Fruit fly (Drosophila melanogaster) whole organism, embryonic: Measurements from ENCODE around the gene BBIP1.

Source experiments
- Abd-B ChIP-seq: fragments of 200-800 bp; sonication (Bioruptor generic); optimal IDR thresholded peaks from 2 replicates; lab custom pipeline; 2018; ENCODE audit warnings: missing biosample characterization, mild to moderate bottlenecking, missing genetic modification characterization, moderate library complexity
- CG10209 ChIP-seq: fragments of 200-800 bp; sonication (Bioruptor generic); optimal IDR thresholded peaks from 3 replicates; lab custom pipeline; 2017; ENCODE audit warnings: missing biosample characterization, mild to moderate bottlenecking, missing genetic modification characterization, missing genetic modification reagents
- CG10543 ChIP-seq: fragments of 200-800 bp; sonication (Bioruptor generic); optimal IDR thresholded peaks from 3 replicates; lab custom pipeline; 2017; ENCODE audit warnings: missing biosample characterization, mild to moderate bottlenecking, missing genetic modification characterization, moderate library complexity
- CG10565 ChIP-seq: fragments of 200-800 bp; sonication (Bioruptor generic); optimal IDR thresholded peaks from 3 replicates; lab custom pipeline; 2016; ENCODE audit warnings: missing biosample characterization, mild to moderate bottlenecking, missing genetic modification characterization
- CG12236 ChIP-seq: fragments of 200-800 bp; sonication (Bioruptor generic); optimal IDR thresholded peaks from 2 replicates; lab custom pipeline; 2016; ENCODE audit warnings: missing biosample characterization, missing genetic modification characterization
- CG12659 ChIP-seq: fragments of 200-800 bp; sonication (Bioruptor generic); optimal IDR thresholded peaks from 3 replicates; lab custom pipeline; 2017; ENCODE audit warnings: mild to moderate bottlenecking, missing biosample characterization, missing genetic modification reagents, missing genetic modification characterization
- CG12942 ChIP-seq: fragments of 200-800 bp; sonication (Bioruptor generic); optimal IDR thresholded peaks from 3 replicates; lab custom pipeline; 2016; ENCODE audit warnings: missing biosample characterization, missing genetic modification characterization
- CG15479 ChIP-seq: fragments of 200-800 bp; sonication (Bioruptor generic); optimal IDR thresholded peaks from 3 replicates; lab custom pipeline; 2019; ENCODE audit warnings: missing biosample characterization, mild to moderate bottlenecking, missing genetic modification characterization, moderate library complexity
- CG1603 ChIP-seq: fragments of 200-800 bp; sonication (Bioruptor generic); optimal IDR thresholded peaks from 2 replicates; lab custom pipeline; 2019; ENCODE audit warnings: missing biosample characterization, mild to moderate bottlenecking, missing genetic modification characterization, moderate library complexity
- CG2889 ChIP-seq: fragments of 200-800 bp; sonication (Bioruptor generic); IDR thresholded peaks from 3 replicates; pipeline ENCODE4 v1.3.6; 2022; ENCODE audit warnings: missing biosample characterization, missing genetic modification characterization
- CG31224 ChIP-seq: fragments of 200-800 bp; sonication (Bioruptor generic); IDR thresholded peaks from 2 replicates; pipeline ENCODE4 v1.3.6; 2022; ENCODE audit warnings: missing biosample characterization, missing genetic modification characterization
- CG31441 ChIP-seq: fragments of 200-800 bp; sonication (Bioruptor generic); IDR thresholded peaks from 2 replicates; pipeline ENCODE4 v1.3.6; 2022; ENCODE audit warnings: missing biosample characterization, missing genetic modification characterization
- CG34422 ChIP-seq: fragments of 200-800 bp; sonication (Bioruptor generic); IDR thresholded peaks from 3 replicates; pipeline ENCODE4 v1.3.6; 2022; ENCODE audit warnings: missing biosample characterization, missing genetic modification characterization
- CG42726 ChIP-seq: fragments of 200-800 bp; sonication (Bioruptor generic); IDR thresholded peaks from 2 replicates; pipeline ENCODE4 v1.3.6; 2022; ENCODE audit warnings: missing biosample characterization, missing genetic modification characterization; ENCODE audit not compliant: partially characterized antibody
- CG4617 ChIP-seq: fragments of 200-800 bp; sonication (Bioruptor generic); optimal IDR thresholded peaks from 3 replicates; lab custom pipeline; 2016; ENCODE audit warnings: missing biosample characterization, missing genetic modification characterization, borderline replicate concordance
- CG6254 ChIP-seq: fragments of 200-800 bp; sonication (Bioruptor generic); optimal IDR thresholded peaks from 3 replicates; lab custom pipeline; 2017; ENCODE audit warnings: mild to moderate bottlenecking, missing biosample characterization, missing genetic modification reagents, missing genetic modification characterization
- CG7372 ChIP-seq: fragments of 200-800 bp; sonication (Bioruptor generic); IDR thresholded peaks from 2 replicates; pipeline ENCODE4 v1.3.6; 2022; ENCODE audit warnings: missing biosample characterization, missing genetic modification characterization
- CG7786 ChIP-seq: fragments of 200-800 bp; sonication (Bioruptor generic); optimal IDR thresholded peaks from 2 replicates; lab custom pipeline; 2016; ENCODE audit warnings: missing biosample characterization, missing genetic modification characterization
- CG9609 ChIP-seq: fragments of 200-800 bp; sonication (Bioruptor generic); optimal IDR thresholded peaks from 3 replicates; lab custom pipeline; 2016; ENCODE audit warnings: missing biosample characterization, missing genetic modification characterization
- CoRest ChIP-seq: fragments of 200-800 bp; sonication (Bioruptor generic); optimal IDR thresholded peaks from 3 replicates; lab custom pipeline; 2018; ENCODE audit warnings: missing biosample characterization, mild to moderate bottlenecking, missing genetic modification characterization, moderate library complexity
- HmgD ChIP-seq: fragments of 200-800 bp; sonication (Bioruptor generic); optimal IDR thresholded peaks from 3 replicates; lab custom pipeline; 2016; ENCODE audit warnings: missing biosample characterization, missing genetic modification characterization
- Lhr ChIP-seq: fragments of 200-800 bp; sonication (Bioruptor generic); optimal IDR thresholded peaks from 3 replicates; lab custom pipeline; 2017; ENCODE audit warnings: mild to moderate bottlenecking, missing biosample characterization, missing genetic modification reagents, missing genetic modification characterization
- MESR4 ChIP-seq: fragments of 200-800 bp; sonication (Bioruptor generic); optimal IDR thresholded peaks from 2 replicates; lab custom pipeline; 2018; ENCODE audit warnings: missing biosample characterization, mild to moderate bottlenecking, missing genetic modification characterization, moderate library complexity
- MTF-1 ChIP-seq: fragments of 200-800 bp; sonication (Bioruptor generic); optimal IDR thresholded peaks from 2 replicates; lab custom pipeline; 2018; ENCODE audit warnings: missing biosample characterization, mild to moderate bottlenecking, missing genetic modification characterization, borderline replicate concordance
- Neu2 ChIP-seq: fragments of 200-800 bp; sonication (Bioruptor generic); optimal IDR thresholded peaks from 3 replicates; lab custom pipeline; 2016; ENCODE audit warnings: missing biosample characterization, missing genetic modification characterization, borderline replicate concordance
- Nf-YB ChIP-seq: fragments of 200-800 bp; sonication (Bioruptor generic); optimal IDR thresholded peaks from 3 replicates; lab custom pipeline; 2019; ENCODE audit warnings: missing biosample characterization, mild to moderate bottlenecking, missing genetic modification characterization, moderate library complexity
- Taf1 ChIP-seq: fragments of 200-800 bp; sonication (Bioruptor generic); IDR thresholded peaks from 2 replicates; pipeline ENCODE4 v1.3.6; 2022; ENCODE audit warnings: missing biosample characterization, missing genetic modification characterization
- Tbp ChIP-seq: fragments of >200 bp; optimal IDR thresholded peaks from 2 replicates; lab custom pipeline; 2018; ENCODE audit warnings: missing biosample characterization, missing genetic modification characterization
- Vsx1 ChIP-seq: fragments of 200-800 bp; sonication (Bioruptor generic); optimal IDR thresholded peaks from 2 replicates; lab custom pipeline; 2017; ENCODE audit warnings: missing biosample characterization, mild to moderate bottlenecking, missing genetic modification characterization, missing genetic modification reagents
- Xbp1 ChIP-seq: fragments of 200-800 bp; sonication (Bioruptor generic); optimal IDR thresholded peaks from 3 replicates; lab custom pipeline; 2016; ENCODE audit warnings: missing biosample characterization, mild to moderate bottlenecking, missing genetic modification characterization
- Xrp1 ChIP-seq: fragments of 200-800 bp; sonication (Bioruptor generic); IDR thresholded peaks from 2 replicates; pipeline ENCODE4 v1.3.6; 2022; ENCODE audit warnings: missing biosample characterization, missing genetic modification characterization
- ab ChIP-seq: fragments of 200-800 bp; sonication (Bioruptor generic); optimal IDR thresholded peaks from 2 replicates; lab custom pipeline; 2016; ENCODE audit warnings: missing biosample characterization, missing genetic modification characterization
- al ChIP-seq: fragments of 200-800 bp; sonication (Bioruptor generic); IDR thresholded peaks from 2 replicates; pipeline ENCODE4 v1.3.6; 2022; ENCODE audit warnings: missing biosample characterization, missing genetic modification characterization
- cad ChIP-seq: fragments of >200 bp; optimal IDR thresholded peaks from 2 replicates; lab custom pipeline; 2017; ENCODE audit warnings: missing biosample characterization, missing genetic modification characterization
- chm ChIP-seq: fragments of 200-800 bp; sonication (Bioruptor generic); IDR thresholded peaks from 2 replicates; pipeline ENCODE4 v1.3.6; 2022; ENCODE audit warnings: missing biosample characterization, missing genetic modification characterization
- crp ChIP-seq, 2 experiments: fragments of 200-800 bp; sonication (Bioruptor generic); optimal IDR thresholded peaks; 2 replicates in 1 of 2; 3 replicates in 1 of 2; lab custom pipeline; 2017; ENCODE audit warnings: missing biosample characterization in 2 of 2, missing genetic modification characterization in 2 of 2, mild to moderate bottlenecking in 1 of 2, moderate library complexity in 1 of 2
- emc ChIP-seq: fragments of 200-800 bp; sonication (Bioruptor generic); optimal IDR thresholded peaks from 2 replicates; lab custom pipeline; 2016; ENCODE audit warnings: missing biosample characterization, missing genetic modification characterization
- gsb-n ChIP-seq: fragments of 200-800 bp; sonication (Bioruptor generic); optimal IDR thresholded peaks from 3 replicates; lab custom pipeline; 2018; ENCODE audit warnings: missing biosample characterization, mild to moderate bottlenecking, missing genetic modification characterization
- ham ChIP-seq: fragments of 200-800 bp; sonication (Bioruptor generic); IDR thresholded peaks from 2 replicates; pipeline ENCODE4 v1.3.6; 2022; ENCODE audit warnings: missing biosample characterization, missing genetic modification characterization
- hth ChIP-seq: fragments of >200 bp; optimal IDR thresholded peaks from 2 replicates; lab custom pipeline; 2017; ENCODE audit warnings: inconsistent platforms
- kah ChIP-seq: fragments of 200-800 bp; sonication (Bioruptor generic); optimal IDR thresholded peaks from 2 replicates; lab custom pipeline; 2018; ENCODE audit warnings: missing biosample characterization, mild to moderate bottlenecking, missing genetic modification characterization
- kni ChIP-seq: fragments of 200-800 bp; sonication (Bioruptor generic); optimal IDR thresholded peaks from 3 replicates; lab custom pipeline; 2017; ENCODE audit warnings: mild to moderate bottlenecking, missing biosample characterization, missing genetic modification reagents, missing genetic modification characterization
- nau ChIP-seq: fragments of 200-800 bp; sonication (Bioruptor generic); optimal IDR thresholded peaks from 3 replicates; lab custom pipeline; 2017; ENCODE audit warnings: missing biosample characterization, mild to moderate bottlenecking, missing genetic modification characterization, missing genetic modification reagents
- tio ChIP-seq: fragments of 200-800 bp; sonication (Bioruptor generic); optimal IDR thresholded peaks from 2 replicates; lab custom pipeline; 2017; ENCODE audit warnings: missing biosample characterization, missing genetic modification characterization, inconsistent platforms
- tll ChIP-seq, 2 experiments: fragments of 200-800 bp in 1 of 2; fragments of >200 bp in 1 of 2; sonication (Bioruptor generic) in 1 of 2; optimal IDR thresholded peaks; 2 replicates each; lab custom pipeline; 2017 to 2019; ENCODE audit warnings: missing biosample characterization in 2 of 2, missing genetic modification characterization in 2 of 2, mild to moderate bottlenecking in 1 of 2, moderate library complexity in 1 of 2
- trh ChIP-seq: fragments of 200-800 bp; sonication (Bioruptor generic); optimal IDR thresholded peaks from 2 replicates; lab custom pipeline; 2016; ENCODE audit warnings: missing biosample characterization, missing genetic modification characterization
- wor ChIP-seq: fragments of 200-800 bp; sonication (Bioruptor generic); IDR thresholded peaks from 2 replicates; pipeline ENCODE4 v1.3.6; 2022; ENCODE audit warnings: missing biosample characterization, missing genetic modification characterization
- zen ChIP-seq: fragments of 200-800 bp; sonication (Bioruptor generic); optimal IDR thresholded peaks from 3 replicates; lab custom pipeline; 2018; ENCODE audit warnings: missing biosample characterization, mild to moderate bottlenecking, missing genetic modification characterization, moderate library complexity

BBIP1 gene

dm6 chr3R:9399074-9399473, 5.1 kb upstream of the BBIP1 start:
- no peak for TF ChIP-seq wor (GFP tag; lab: Robert Waterston, UW)
- TF ChIP-seq gsb-n (tag; lab: Kevin White, UChicago) = no peak
- peak; percentile 43 for TF ChIP-seq cad (GFP tag; lab: Kevin White, UChicago)
- TF ChIP-seq CG15479 (GFP tag; lab: Kevin White, UChicago) = peak; percentile 5
- peak in 1 of 2 experiments; percentile 67 for TF ChIP-seq tll (GFP tag; optimal IDR thresholded peaks at IDR 0.05; lab: Kevin White, UChicago)
- TF ChIP-seq zen (tag; lab: Kevin White, UChicago) = peak; percentile 58
- TF ChIP-seq CG12236 (GFP tag; lab: Kevin White, UChicago) = no peak

- peak; percentile 52; the same call in 1 of the 2 replicates for TF ChIP-seq Taf1 (GFP tag; lab: Robert Waterston, UW)
- TF ChIP-seq Nf-YB (GFP tag; lab: Kevin White, UChicago) = peak; percentile 57
- peak; percentile 54 for TF ChIP-seq nau (GFP tag; lab: Kevin White, UChicago)
- peak; percentile 77 for TF ChIP-seq CG10209 (GFP tag; lab: Kevin White, UChicago)
- no peak for TF ChIP-seq Tbp (GFP tag; lab: Kevin White, UChicago)
- peak; percentile 33; the same call in 1 of the 2 replicates for TF ChIP-seq ham (GFP tag; lab: Robert Waterston, UW)
- peak; percentile 16 for TF ChIP-seq ab
- TF ChIP-seq crp (GFP tag; optimal IDR thresholded peaks at IDR 0.05; lab: Kevin White, UChicago) = peak; percentile 86 to 95
- peak; percentile 88 for TF ChIP-seq CG34422 (GFP tag; lab: Robert Waterston, UW)
- TF ChIP-seq Abd-B (GFP tag; lab: Kevin White, UChicago) = peak; percentile 64
- TF ChIP-seq CG12659 = peak; percentile 84
- peak; percentile 79 for TF ChIP-seq CG31441 (GFP tag; lab: Robert Waterston, UW)
- peak; percentile 67 for TF ChIP-seq trh (GFP tag; lab: Kevin White, UChicago)
- TF ChIP-seq MTF-1 (GFP tag; lab: Kevin White, UChicago) = peak; percentile 41
- TF ChIP-seq Lhr (GFP tag; lab: Kevin White, UChicago) = peak; percentile 6
- TF ChIP-seq Xrp1 (GFP tag; lab: Robert Waterston, UW) = peak; percentile 90
- TF ChIP-seq al = peak; percentile 74
- TF ChIP-seq hth = no peak
- TF ChIP-seq CoRest (tag; lab: Kevin White, UChicago) = peak; percentile 78
- peak; percentile 66 for TF ChIP-seq CG1603 (tag; lab: Kevin White, UChicago)
- no peak for TF ChIP-seq CG9609
- TF ChIP-seq CG42726 = peak; percentile 34; the same call in 1 of the 2 replicates
- peak; percentile 81 for TF ChIP-seq CG4617 (GFP tag; lab: Kevin White, UChicago)
- TF ChIP-seq CG10565 (GFP tag; lab: Kevin White, UChicago) = peak; percentile 1
- TF ChIP-seq kni (GFP tag; lab: Kevin White, UChicago) = no peak
- TF ChIP-seq emc (GFP tag; lab: Kevin White, UChicago) = no peak
- peak; percentile 76 for TF ChIP-seq CG12942 (GFP tag; lab: Kevin White, UChicago)
- no peak for TF ChIP-seq HmgD (GFP tag; lab: Kevin White, UChicago)
- peak; percentile 61 for TF ChIP-seq MESR4
- TF ChIP-seq CG31224 (GFP tag; lab: Robert Waterston, UW) = peak; percentile 55
- peak; percentile 52 for TF ChIP-seq Vsx1
- peak; percentile 60; the same call in 2 of the 3 replicates for TF ChIP-seq CG2889 (GFP tag; lab: Robert Waterston, UW)
- peak; percentile 52; the same call in 1 of the 2 replicates for TF ChIP-seq chm (GFP tag; lab: Robert Waterston, UW)
- peak; percentile 44; the same call in 1 of the 2 replicates for TF ChIP-seq CG7372
- TF ChIP-seq Xbp1 (GFP tag; lab: Kevin White, UChicago) = peak; percentile 91
- peak; percentile 71 for TF ChIP-seq CG10543 (GFP tag; lab: Kevin White, UChicago)
- TF ChIP-seq CG6254 (GFP tag; lab: Kevin White, UChicago) = peak; percentile 50
- peak; percentile 54 for TF ChIP-seq tio (GFP tag; lab: Kevin White, UChicago)
- TF ChIP-seq kah (GFP tag; lab: Kevin White, UChicago) = peak; percentile 61
- TF ChIP-seq CG7786 (GFP tag; lab: Kevin White, UChicago) = peak; percentile 64
- TF ChIP-seq Neu2 = no peak
Observed at dm6 chr3R:9399951-9400392, 4.2 kb upstream of the BBIP1 start, which contains the start of gene CG34117. Gene CG34117, minus strand, starts transcription at chr3R:9400053.
